Worm (Caenorhabditis elegans) whole organism, midembryonic: ENCODE data around the gene F54D5.7.

ENCODE experiments used
- T22C8.4 ChIP-seq: fragments of 200-800 bp; sonication (Bioruptor generic); IDR thresholded peaks from 2 replicates; pipeline ENCODE4 v1.3.6; 2022; ENCODE audit warnings: missing genetic modification characterization, missing compliant biosample characterization
- cog-1 ChIP-seq: sonication (generic microtip); optimal IDR thresholded peaks from 2 replicates; lab custom pipeline; 2016; ENCODE audit warnings: missing genetic modification characterization, missing compliant biosample characterization
- flt-1 ChIP-seq: fragments of 200-800 bp; sonication (Bioruptor generic); IDR thresholded peaks from 2 replicates; pipeline ENCODE4 v1.3.6; 2022; ENCODE audit warnings: missing genetic modification characterization, missing compliant biosample characterization
- klf-2 ChIP-seq: fragments of 200-800 bp; sonication (Bioruptor generic); conservative IDR thresholded peaks from 2 replicates; pipeline ENCODE4 v1.3.6; 2022; ENCODE audit warnings: missing genetic modification reagents, missing genetic modification characterization, missing compliant biosample characterization
- med-1 ChIP-seq: sonication (generic microtip); optimal IDR thresholded peaks from 2 replicates; lab custom pipeline; 2017; ENCODE audit warnings: missing genetic modification characterization, mild to moderate bottlenecking, missing compliant biosample characterization, antibody characterized with exemption, missing genetic modification reagents; ENCODE audit not compliant: insufficient read depth
- ref-1 ChIP-seq: fragments of 200-800 bp; sonication (Bioruptor generic); conservative IDR thresholded peaks from 2 replicates; pipeline ENCODE4 v1.3.6; 2022; ENCODE audit warnings: missing genetic modification reagents, missing genetic modification characterization, missing compliant biosample characterization
- tab-1 ChIP-seq: fragments of 200-800 bp; sonication (Bioruptor generic); IDR thresholded peaks from 2 replicates; pipeline ENCODE4 v1.3.6; 2022; ENCODE audit warnings: missing genetic modification characterization, missing compliant biosample characterization
- ztf-23 ChIP-seq: fragments of 200-800 bp; sonication (Bioruptor generic); IDR thresholded peaks from 2 replicates; pipeline ENCODE4 v1.3.6; 2022; ENCODE audit warnings: missing genetic modification reagents, missing genetic modification characterization, missing compliant biosample characterization

- no peak for TF ChIP-seq ref-1 (GFP tag; lab: Robert Waterston, UW)
- no peak for TF ChIP-seq tab-1 (GFP tag; lab: Robert Waterston, UW)
- TF ChIP-seq flt-1 (GFP tag; lab: Robert Waterston, UW) = no peak
- no peak for TF ChIP-seq ztf-23
- no peak for TF ChIP-seq med-1 (GFP tag; lab: Kevin White, UChicago)
- no peak for TF ChIP-seq klf-2 (GFP tag; lab: Robert Waterston, UW)
- TF ChIP-seq cog-1 (tag; lab: Kevin White, UChicago) = no peak
- no peak for TF ChIP-seq T22C8.4 (GFP tag; lab: Robert Waterston, UW)
Observed at ce11 chrII:11592023-11592422, 44.7 kb downstream of the F54D5.7 start, which contains the start of gene F07A11.1.
